Worm (Caenorhabditis elegans) whole organism, midembryonic: ENCODE data around the gene C26B9.5.

Experiments
- T22C8.4 ChIP-seq: fragments of 200-800 bp; sonication (Bioruptor generic); IDR thresholded peaks from 2 replicates; pipeline ENCODE4 v1.3.6; 2022; ENCODE audit warnings: missing genetic modification characterization, missing compliant biosample characterization
- cog-1 ChIP-seq: sonication (generic microtip); optimal IDR thresholded peaks from 2 replicates; lab custom pipeline; 2016; ENCODE audit warnings: missing genetic modification characterization, missing compliant biosample characterization
- flt-1 ChIP-seq: fragments of 200-800 bp; sonication (Bioruptor generic); IDR thresholded peaks from 2 replicates; pipeline ENCODE4 v1.3.6; 2022; ENCODE audit warnings: missing genetic modification characterization, missing compliant biosample characterization
- klf-2 ChIP-seq: fragments of 200-800 bp; sonication (Bioruptor generic); conservative IDR thresholded peaks from 2 replicates; pipeline ENCODE4 v1.3.6; 2022; ENCODE audit warnings: missing genetic modification reagents, missing genetic modification characterization, missing compliant biosample characterization
- med-1 ChIP-seq: sonication (generic microtip); optimal IDR thresholded peaks from 2 replicates; lab custom pipeline; 2017; ENCODE audit warnings: missing genetic modification characterization, mild to moderate bottlenecking, missing compliant biosample characterization, antibody characterized with exemption, missing genetic modification reagents; ENCODE audit not compliant: insufficient read depth
- ref-1 ChIP-seq: fragments of 200-800 bp; sonication (Bioruptor generic); conservative IDR thresholded peaks from 2 replicates; pipeline ENCODE4 v1.3.6; 2022; ENCODE audit warnings: missing genetic modification reagents, missing genetic modification characterization, missing compliant biosample characterization
- tab-1 ChIP-seq: fragments of 200-800 bp; sonication (Bioruptor generic); IDR thresholded peaks from 2 replicates; pipeline ENCODE4 v1.3.6; 2022; ENCODE audit warnings: missing genetic modification characterization, missing compliant biosample characterization
- ztf-23 ChIP-seq: fragments of 200-800 bp; sonication (Bioruptor generic); IDR thresholded peaks from 2 replicates; pipeline ENCODE4 v1.3.6; 2022; ENCODE audit warnings: missing genetic modification reagents, missing genetic modification characterization, missing compliant biosample characterization
- ztf-29 ChIP-seq: fragments of 200-800 bp; sonication (Bioruptor generic); IDR thresholded peaks from 2 replicates; pipeline ENCODE4 v1.3.6; 2022; ENCODE audit warnings: missing genetic modification reagents, missing genetic modification characterization, missing compliant biosample characterization

The C26B9.5 gene

DNA sequence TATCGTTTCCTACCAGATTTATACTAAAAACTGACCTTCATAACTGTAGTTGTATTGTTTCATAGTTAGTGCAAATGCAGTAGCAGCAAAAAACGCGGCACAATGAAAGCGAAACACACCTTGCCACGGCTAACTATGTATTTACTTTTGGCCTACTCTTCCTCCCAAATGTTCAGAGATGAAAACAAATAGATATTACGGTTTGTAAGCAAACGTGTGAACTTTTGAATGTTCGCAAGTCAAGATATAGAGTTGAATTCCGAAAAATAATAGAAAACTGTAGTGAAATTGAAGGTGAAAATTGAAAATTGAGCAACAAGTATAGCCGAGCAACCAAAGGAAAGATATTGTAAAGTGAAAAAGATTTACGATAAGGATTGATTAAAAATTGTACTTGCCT is 34.9 kb downstream of the C26B9.5 start, which contains the start of gene chtl-1:
Gene chtl-1, minus strand, starts transcription at position 101 of the 400 bp plus-strand sequence.
- TF ChIP-seq T22C8.4 (GFP tag; lab: Robert Waterston, UW) (no peak), ref-1 (GFP tag; lab: Robert Waterston, UW) (no peak), cog-1 (tag; lab: Kevin White, UChicago) (no peak), klf-2 (GFP tag; lab: Robert Waterston, UW) (no peak), ztf-29 (GFP tag; lab: Robert Waterston, UW) (no peak), tab-1 (GFP tag; lab: Robert Waterston, UW) (no peak), med-1 (GFP tag; lab: Kevin White, UChicago) (no peak)

DNA sequence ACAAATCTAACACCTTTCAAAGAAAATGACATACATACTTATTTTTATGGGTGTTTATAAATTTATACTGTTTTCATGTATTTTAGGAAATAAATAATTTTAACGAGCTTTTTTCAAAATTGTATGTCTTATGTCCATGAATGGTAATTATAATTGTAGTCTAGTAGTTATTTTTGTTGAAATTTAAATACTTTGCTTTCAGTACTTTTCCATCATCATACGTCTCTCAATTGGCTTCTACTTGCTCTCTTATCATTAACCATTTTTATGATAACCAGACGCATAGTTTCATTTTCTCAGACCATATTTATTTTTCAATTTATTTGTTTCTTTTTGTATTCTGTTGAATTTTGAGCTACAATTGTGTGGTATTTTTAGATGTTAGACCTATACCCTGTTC is 36.2 kb downstream of the C26B9.5 start, which contains the start of gene F35C8.5:
Gene F35C8.5, plus strand, starts transcription at position 377 of the 400 bp plus-strand sequence.
- TF ChIP-seq klf-2 (GFP tag; lab: Robert Waterston, UW) (no peak), ztf-23 (GFP tag; lab: Robert Waterston, UW) (no peak), tab-1 (GFP tag; lab: Robert Waterston, UW) (no peak)

DNA sequence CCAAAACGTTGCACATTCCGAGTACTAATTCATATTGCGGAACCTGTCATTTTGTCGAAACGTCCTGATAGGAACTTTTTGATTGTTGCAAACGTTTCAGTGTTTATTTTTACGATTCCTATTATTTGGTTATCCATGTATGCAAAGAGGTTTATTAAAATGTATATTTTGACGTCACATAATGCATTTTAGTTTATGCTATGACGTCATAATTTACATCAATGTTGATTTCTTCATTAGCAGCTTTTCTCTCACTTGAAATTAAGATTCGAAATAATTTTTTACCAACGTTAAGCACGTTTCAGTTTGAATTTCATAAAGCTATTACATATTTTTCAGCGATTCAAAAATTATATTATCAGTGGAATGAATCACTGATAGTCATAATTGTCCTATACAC is 37.3 kb downstream of the C26B9.5 start:
- TF ChIP-seq ztf-23 (GFP tag; lab: Robert Waterston, UW) (no peak), ztf-29 (GFP tag; lab: Robert Waterston, UW) (no peak), ref-1 (GFP tag; lab: Robert Waterston, UW) (no peak), T22C8.4 (GFP tag; lab: Robert Waterston, UW) (no peak), med-1 (GFP tag; lab: Kevin White, UChicago) (no peak), klf-2 (GFP tag; lab: Robert Waterston, UW) (no peak), cog-1 (tag; lab: Kevin White, UChicago) (no peak), tab-1 (GFP tag; lab: Robert Waterston, UW) (no peak), flt-1 (GFP tag; lab: Robert Waterston, UW) (no peak)

DNA sequence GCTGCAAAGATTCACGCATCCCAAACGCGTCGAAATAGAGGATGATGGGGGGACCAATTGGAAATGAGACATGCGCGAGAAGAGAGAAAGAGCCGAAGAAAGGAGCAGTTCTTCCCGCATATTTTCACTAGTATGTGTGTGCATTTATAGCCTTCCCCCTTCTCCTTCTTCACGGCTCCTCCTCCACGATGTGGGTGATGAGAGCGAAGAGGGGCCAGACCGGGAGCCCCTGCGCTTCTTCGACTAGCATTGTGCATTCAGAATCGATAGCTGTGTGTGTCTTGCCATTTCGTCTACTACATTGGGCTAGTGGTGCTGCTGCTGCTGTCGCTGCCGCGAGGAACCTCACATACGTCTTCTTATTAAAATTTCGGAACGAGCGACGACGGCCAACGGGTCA is 38.9 kb downstream of the C26B9.5 start, which contains the start of gene jkk-1:
Gene jkk-1, plus strand, starts transcription at position 249 of the 400 bp plus-strand sequence.
- TF ChIP-seq cog-1 (tag; lab: Kevin White, UChicago) (peak; percentile 17), ref-1 (GFP tag; lab: Robert Waterston, UW) (no peak)

DNA sequence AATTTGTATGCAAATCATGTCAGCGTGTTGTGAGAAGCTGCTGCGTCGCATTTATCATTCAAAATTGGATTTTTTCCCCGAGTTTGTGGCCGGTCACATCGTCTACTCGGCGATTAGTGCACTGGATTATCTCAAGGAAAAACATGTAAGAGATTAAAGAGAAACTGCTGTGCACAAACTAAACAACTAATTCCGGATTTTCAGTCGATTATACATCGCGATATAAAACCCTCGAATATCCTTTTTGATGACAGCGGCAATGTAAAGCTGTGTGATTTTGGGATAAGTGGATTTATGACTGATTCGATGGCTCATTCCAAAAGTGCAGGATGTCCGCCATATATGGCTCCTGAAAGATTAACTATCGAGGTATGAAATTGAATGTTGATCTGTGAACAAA is 41.3 kb downstream of the C26B9.5 start:
- TF ChIP-seq ref-1 (GFP tag; lab: Robert Waterston, UW) (no peak), flt-1 (GFP tag; lab: Robert Waterston, UW) (no peak), med-1 (GFP tag; lab: Kevin White, UChicago) (no peak), ztf-23 (GFP tag; lab: Robert Waterston, UW) (no peak), ztf-29 (GFP tag; lab: Robert Waterston, UW) (no peak), klf-2 (GFP tag; lab: Robert Waterston, UW) (no peak), tab-1 (GFP tag; lab: Robert Waterston, UW) (no peak), T22C8.4 (GFP tag; lab: Robert Waterston, UW) (no peak), cog-1 (tag; lab: Kevin White, UChicago) (no peak)

ce11 chrX:5372638-5373037 is 43.4 kb downstream of the C26B9.5 start, which contains the start of gene F35C8.8:
F35C8.8 (minus strand) TSS chrX:5372639.
- TF ChIP-seq ztf-23 (GFP tag; lab: Robert Waterston, UW) (no peak), tab-1 (GFP tag; lab: Robert Waterston, UW) (no peak), flt-1 (GFP tag; lab: Robert Waterston, UW) (no peak), T22C8.4 (GFP tag; lab: Robert Waterston, UW) (no peak), ztf-29 (GFP tag; lab: Robert Waterston, UW) (no peak), med-1 (GFP tag; lab: Kevin White, UChicago) (no peak), klf-2 (GFP tag; lab: Robert Waterston, UW) (no peak), cog-1 (tag; lab: Kevin White, UChicago) (no peak), ref-1 (GFP tag; lab: Robert Waterston, UW) (no peak)

- TF ChIP-seq cog-1 (tag; lab: Kevin White, UChicago): no peak
- TF ChIP-seq ztf-29 (GFP tag; lab: Robert Waterston, UW): no peak
- TF ChIP-seq ztf-23 (GFP tag; lab: Robert Waterston, UW): no peak
- TF ChIP-seq flt-1 (GFP tag; lab: Robert Waterston, UW): no peak
Observed at ce11 chrX:5373597-5373996, 44.3 kb downstream of the C26B9.5 start.

- TF ChIP-seq ztf-29 (GFP tag; lab: Robert Waterston, UW): no peak
- TF ChIP-seq tab-1 (GFP tag; lab: Robert Waterston, UW): no peak
- no peak for TF ChIP-seq ref-1 (GFP tag; lab: Robert Waterston, UW)
- TF ChIP-seq ztf-23 (GFP tag; lab: Robert Waterston, UW): no peak
- TF ChIP-seq med-1 (GFP tag; lab: Kevin White, UChicago): no peak
- no peak for TF ChIP-seq flt-1 (GFP tag; lab: Robert Waterston, UW)
- TF ChIP-seq klf-2 (GFP tag; lab: Robert Waterston, UW): no peak
- TF ChIP-seq cog-1 (tag; lab: Kevin White, UChicago): no peak
- TF ChIP-seq T22C8.4 (GFP tag; lab: Robert Waterston, UW): no peak
Observed at ce11 chrX:5374742-5375141, 45.5 kb downstream of the C26B9.5 start, which contains the start of gene sek-4. sek-4 (plus strand) TSS chrX:5375059.

DNA sequence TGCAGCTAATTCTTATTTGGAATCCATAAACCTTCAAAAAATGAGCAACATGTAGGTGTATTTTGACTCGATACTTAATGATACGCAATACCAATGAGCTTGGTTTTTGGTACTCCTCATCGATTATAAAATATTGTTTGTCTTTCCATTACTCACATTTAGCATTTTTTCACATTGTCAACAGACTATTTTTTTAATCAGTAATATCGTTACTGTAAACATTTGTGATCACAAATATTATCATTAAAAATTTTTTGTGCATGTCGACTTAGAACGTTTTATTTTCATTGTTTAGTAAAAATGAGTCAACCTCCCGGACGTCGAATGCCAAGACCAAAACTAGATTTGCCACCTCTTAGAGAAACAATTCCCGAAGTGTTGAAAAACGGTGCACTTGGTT is 48.0 kb downstream of the C26B9.5 start, which contains the start of gene sek-5:
Gene sek-5, plus strand, starts transcription at position 301 of the 400 bp plus-strand sequence.
- no peak for TF ChIP-seq cog-1 (tag; lab: Kevin White, UChicago)
- TF ChIP-seq T22C8.4 (GFP tag; lab: Robert Waterston, UW): no peak
- no peak for TF ChIP-seq med-1 (GFP tag; lab: Kevin White, UChicago)
- no peak for TF ChIP-seq tab-1 (GFP tag; lab: Robert Waterston, UW)
- TF ChIP-seq klf-2 (GFP tag; lab: Robert Waterston, UW): no peak
- no peak for TF ChIP-seq ztf-29 (GFP tag; lab: Robert Waterston, UW)
- TF ChIP-seq flt-1 (GFP tag; lab: Robert Waterston, UW): no peak
- TF ChIP-seq ztf-23 (GFP tag; lab: Robert Waterston, UW): no peak
- no peak for TF ChIP-seq ref-1 (GFP tag; lab: Robert Waterston, UW)
